Fruit fly (Drosophila melanogaster): Measurements from ENCODE around the gene Pde1c.

The Pde1c gene

dm6 chr2L:11970853-11971397 lies 42.6 kb upstream of the Pde1c start (continued):
- TF ChIP-seq Atf3 (GFP tag; optimal IDR thresholded peaks at IDR 0.05) (peak; percentile 6), CG1792 (GFP tag; optimal IDR thresholded peaks at IDR 0.05) (no peak), en (GFP tag; optimal IDR thresholded peaks at IDR 0.05) (no peak), fru (optimal IDR thresholded peaks at IDR 0.05) (no peak)

DNA sequence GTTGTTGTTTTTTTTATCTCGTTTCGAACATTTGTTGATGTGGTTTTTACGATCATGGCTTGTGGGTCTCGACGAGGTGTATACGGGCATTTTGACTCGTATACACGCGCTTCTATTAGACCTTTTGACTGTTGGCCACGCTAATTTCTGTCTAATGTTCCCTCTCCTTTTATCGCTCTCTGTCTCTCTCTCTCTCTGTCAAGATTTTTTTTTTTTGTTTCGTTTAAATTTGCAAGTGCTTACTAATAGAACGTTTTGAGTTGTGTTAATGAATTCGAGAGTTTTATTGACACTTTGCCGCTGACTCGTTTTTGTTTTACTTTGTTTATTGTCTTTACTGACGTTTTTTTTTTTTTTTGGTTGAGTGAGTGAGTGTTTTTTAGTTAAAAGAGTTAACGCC lies 42.0 kb upstream of the Pde1c start:
- TF ChIP-seq z (GFP tag; IDR thresholded peaks at IDR 0.05) (peak; percentile 69; the same call in 2 of the 3 replicates), CG2678 (tag; optimal IDR thresholded peaks at IDR 0.05) (no peak), CG14050 (GFP tag; IDR thresholded peaks at IDR 0.05) (no peak), CG4820 (GFP tag; optimal IDR thresholded peaks at IDR 0.05) (peak; percentile 9), eve (GFP tag; optimal IDR thresholded peaks at IDR 0.05) (peak in 1 of 2 experiments; percentile 76), sens (GFP tag) (peak; percentile 75)

DNA sequence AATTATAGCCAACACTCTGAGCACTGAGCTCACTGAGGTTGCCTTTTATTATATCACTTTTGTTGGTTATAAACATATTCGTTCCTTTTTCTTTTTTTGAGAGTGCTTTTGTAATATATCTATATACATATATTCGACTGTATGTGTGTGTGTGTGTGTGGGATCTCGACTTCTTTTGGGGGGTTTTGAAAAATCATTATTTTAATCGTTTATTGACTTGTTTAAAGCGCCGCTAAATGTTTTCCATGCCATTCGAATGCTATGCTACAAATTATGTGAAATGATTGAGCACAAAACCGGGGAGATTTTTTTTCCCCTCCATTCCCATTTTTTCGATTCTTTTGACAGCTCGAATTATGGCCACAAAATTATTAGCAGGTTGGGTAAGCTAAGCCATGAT lies 41.1 kb upstream of the Pde1c start:
- TF ChIP-seq CG42726 (GFP tag; IDR thresholded peaks at IDR 0.05; ENCODE audit: partially characterized antibody) (no peak), CG13894 (tag; optimal IDR thresholded peaks at IDR 0.05) (peak; percentile 53)

DNA sequence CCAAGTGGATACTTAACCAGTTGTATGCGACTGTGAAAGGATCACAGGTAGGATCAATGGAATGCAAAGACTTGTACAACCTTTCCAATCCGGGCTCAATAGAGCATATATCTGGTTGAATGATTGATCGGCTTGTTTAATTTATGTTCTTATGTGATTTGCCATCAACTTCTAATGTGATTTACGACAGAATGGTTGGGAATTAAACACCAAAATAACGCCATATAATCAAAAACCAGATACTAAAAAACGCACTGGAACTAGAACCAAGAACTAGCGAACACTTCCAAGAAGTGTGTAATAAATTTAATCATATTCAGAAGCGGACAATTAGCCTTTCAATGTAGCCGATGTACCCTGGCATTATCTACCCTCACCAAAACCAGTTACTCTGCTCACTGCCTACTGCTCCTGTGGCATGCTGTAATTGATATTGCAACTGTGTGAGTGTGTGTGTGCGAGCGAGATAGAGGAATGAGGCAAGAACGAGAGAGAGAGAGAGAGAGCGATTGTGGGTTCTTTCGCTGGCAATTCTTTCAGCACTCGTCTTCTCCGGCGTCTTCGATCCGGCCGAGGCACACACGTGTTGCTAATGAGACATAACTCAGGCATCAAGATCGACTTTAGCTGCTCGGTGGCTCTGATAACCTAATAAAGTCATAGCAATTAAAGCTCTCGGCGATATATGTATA lies 40.4 kb upstream of the Pde1c start:
- TF ChIP-seq CG10543 (GFP tag; optimal IDR thresholded peaks at IDR 0.05) (no peak), CG34422 (GFP tag; IDR thresholded peaks at IDR 0.05) (no peak), CG12744 (GFP tag; optimal IDR thresholded peaks at IDR 0.05) (no peak), kah (GFP tag; optimal IDR thresholded peaks at IDR 0.05) (no peak), ase (GFP tag; IDR thresholded peaks at IDR 0.05) (no peak), Trl (optimal IDR thresholded peaks at IDR 0.05) (peak in 1 of 2 experiments; percentile 21), Trl (GFP tag; optimal IDR thresholded peaks at IDR 0.05) (no peak), CG4854 (GFP tag; optimal IDR thresholded peaks at IDR 0.05) (no peak), CG7987 (GFP tag; optimal IDR thresholded peaks at IDR 0.05) (no peak), aop (GFP tag; IDR thresholded peaks at IDR 0.05) (no peak), CG1602 (GFP tag; optimal IDR thresholded peaks at IDR 0.05) (no peak), CG6175 (GFP tag; IDR thresholded peaks at IDR 0.05) (peak; percentile 69; the same call in 1 of the 3 replicates), sna (GFP tag; IDR thresholded peaks at IDR 0.05; ENCODE audit: partially characterized antibody) (no peak), ATbp (GFP tag; optimal IDR thresholded peaks at IDR 0.05) (no peak), zfh2 (GFP tag; optimal IDR thresholded peaks at IDR 0.05) (no peak), tap (tag; optimal IDR thresholded peaks at IDR 0.05) (no peak), CG6813 (GFP tag; optimal IDR thresholded peaks at IDR 0.05) (no peak), gfzf (GFP tag; optimal IDR thresholded peaks at IDR 0.05) (no peak), zen (tag; optimal IDR thresholded peaks at IDR 0.05) (peak; percentile 59), trem (tag; optimal IDR thresholded peaks at IDR 0.05) (no peak), dati (GFP tag; IDR thresholded peaks at IDR 0.05) (no peak), crc (GFP tag; optimal IDR thresholded peaks at IDR 0.05) (no peak), bsh (GFP tag; optimal IDR thresholded peaks at IDR 0.05) (no peak), CG1832 (GFP tag; optimal IDR thresholded peaks at IDR 0.05) (peak; percentile 66), CG11504 (tag; optimal IDR thresholded peaks at IDR 0.05) (no peak), pros (GFP tag; optimal IDR thresholded peaks at IDR 0.05) (peak; percentile 10), CG12071 (GFP tag; optimal IDR thresholded peaks at IDR 0.05) (no peak), cwo (GFP tag; optimal IDR thresholded peaks at IDR 0.05) (peak; percentile 1), CG8944 (GFP tag; optimal IDR thresholded peaks at IDR 0.05) (no peak), CG42726 (GFP tag; IDR thresholded peaks at IDR 0.05; ENCODE audit: partially characterized antibody) (no peak), sens (GFP tag) (peak; percentile 45), sc (optimal IDR thresholded peaks at IDR 0.05) (no peak), sc (GFP tag; optimal IDR thresholded peaks at IDR 0.05) (no peak), cg (GFP tag; optimal IDR thresholded peaks at IDR 0.05) (peak; percentile 47), CG14441 (GFP tag; IDR thresholded peaks at IDR 0.05) (no peak)
